Fruit fly (Drosophila melanogaster) Kc167 (cell line): ENCODE results near the gene ND-15.

Source experiments
- Myc ChIP-seq: fragments of >200 bp; optimal IDR thresholded peaks from 2 replicates; lab custom pipeline; 2017; ENCODE audit warnings: missing external identifiers
- Sin3A ChIP-seq: fragments of >200 bp; optimal IDR thresholded peaks from 2 replicates; lab custom pipeline; 2018; ENCODE audit warnings: missing external identifiers
- h ChIP-seq: fragments of >200 bp; optimal IDR thresholded peaks from 3 replicates; lab custom pipeline; 2018; ENCODE audit warnings: missing external identifiers
- insv ChIP-seq: fragments of >200 bp; optimal IDR thresholded peaks from 3 replicates; lab custom pipeline; 2018; ENCODE audit warnings: missing external identifiers

dm6 chr2L:102161-102761 lies 12.3 kb upstream of the ND-15 start, which contains the start of gene Creld:
- TF ChIP-seq h (no peak), Sin3A (no peak), insv (no peak), Myc (lab: Kevin White, UChicago) (no peak)
